Worm (Caenorhabditis elegans) whole organism, mixed stage, embryonic: ENCODE results near the gene K02E7.7.

Experiments used
- M03D4.4 ChIP-seq: sonication (generic microtip); optimal IDR thresholded peaks from 2 replicates; lab custom pipeline; 2017; ENCODE audit warnings: mild to moderate bottlenecking, missing genetic modification characterization, missing compliant biosample characterization
- cnd-1 ChIP-seq: fragments of 200-800 bp; sonication (Bioruptor generic); optimal IDR thresholded peaks from 2 replicates; lab custom pipeline; 2018; ENCODE audit warnings: mild to moderate bottlenecking, missing genetic modification characterization, missing compliant biosample characterization
- elt-1 ChIP-seq: sonication (generic microtip); optimal IDR thresholded peaks from 2 replicates; lab custom pipeline; 2017; ENCODE audit warnings: missing genetic modification characterization, mild to moderate bottlenecking, missing compliant biosample characterization, antibody characterized with exemption, moderate library complexity, borderline replicate concordance; ENCODE audit not compliant: insufficient read depth
- elt-3 ChIP-seq: fragments of 150-350 bp; optimal IDR thresholded peaks from 2 replicates; lab custom pipeline; 2014; ENCODE audit warnings: missing biosample characterization, missing genetic modification characterization
- lin-13 ChIP-seq: fragments of 150-350 bp; optimal IDR thresholded peaks from 2 replicates; lab custom pipeline; 2014; ENCODE audit warnings: missing biosample characterization, missing genetic modification characterization
- lsy-2 ChIP-seq: fragments of 150-350 bp; optimal IDR thresholded peaks from 2 replicates; lab custom pipeline; 2014; ENCODE audit warnings: missing biosample characterization, missing genetic modification characterization
- mep-1 ChIP-seq: fragments of 150-350 bp; optimal IDR thresholded peaks from 2 replicates; lab custom pipeline; 2017; ENCODE audit warnings: missing biosample characterization, missing genetic modification reagents, missing genetic modification characterization, inconsistent platforms
- nhr-12 ChIP-seq: fragments of 150-350 bp; optimal IDR thresholded peaks from 2 replicates; lab custom pipeline; 2014; ENCODE audit warnings: missing biosample characterization, missing genetic modification characterization
- nhr-237 ChIP-seq: fragments of 150-350 bp; optimal IDR thresholded peaks from 2 replicates; lab custom pipeline; 2014; ENCODE audit warnings: missing biosample characterization, missing genetic modification characterization
- snpc-4 ChIP-seq: fragments of 150-350 bp; optimal IDR thresholded peaks from 2 replicates; lab custom pipeline; 2014; ENCODE audit warnings: missing biosample characterization, missing genetic modification characterization
- unc-39 ChIP-seq: fragments of 150-350 bp; optimal IDR thresholded peaks from 2 replicates; lab custom pipeline; 2014; ENCODE audit warnings: missing biosample characterization, missing genetic modification characterization
- unc-62 ChIP-seq: fragments of 150-350 bp; optimal IDR thresholded peaks from 2 replicates; lab custom pipeline; 2014; ENCODE audit warnings: missing biosample characterization, missing genetic modification reagents, missing genetic modification characterization
- zip-8 ChIP-seq: fragments of 150-350 bp; optimal IDR thresholded peaks from 2 replicates; lab custom pipeline; 2014; ENCODE audit warnings: missing biosample characterization, missing genetic modification characterization
- ztf-11 ChIP-seq: fragments of 150-350 bp; optimal IDR thresholded peaks from 2 replicates; lab custom pipeline; 2014; ENCODE audit warnings: missing biosample characterization, missing genetic modification characterization

DNA sequence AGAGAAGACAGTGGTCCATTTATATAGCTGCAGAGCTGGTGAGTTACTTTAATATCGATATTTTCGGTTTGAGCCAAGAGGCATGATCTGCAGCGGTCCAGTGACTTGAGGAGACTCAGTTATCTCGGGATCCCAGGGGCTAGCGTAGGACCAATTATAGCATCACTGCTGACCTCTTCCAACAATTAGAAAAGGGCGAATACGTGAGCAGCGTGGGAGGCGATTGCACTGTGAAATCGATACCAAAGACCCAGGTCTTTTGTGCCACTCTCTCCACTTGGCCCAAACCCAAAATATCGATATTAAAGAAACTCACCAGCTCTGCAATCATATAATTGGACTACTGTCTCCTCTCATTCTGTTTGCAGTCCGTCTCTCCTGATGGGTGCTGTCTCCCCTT is 5.0 kb upstream of the K02E7.7 start, which contains the start of gene fbxb-40:
- TF ChIP-seq cnd-1 (tag; lab: Kevin White, UChicago) = no peak
- no peak for TF ChIP-seq nhr-237 (tag; lab: Kevin White, UChicago)
- no peak for TF ChIP-seq lsy-2 (tag; lab: Kevin White, UChicago)
- no peak for TF ChIP-seq nhr-12 (tag; lab: Kevin White, UChicago)
- no peak for TF ChIP-seq elt-1 (tag; lab: Kevin White, UChicago)
- TF ChIP-seq snpc-4 (tag; lab: Kevin White, UChicago) = no peak
- TF ChIP-seq ztf-11 (tag; lab: Kevin White, UChicago) = no peak
- no peak for TF ChIP-seq unc-39 (tag; lab: Kevin White, UChicago)
- TF ChIP-seq unc-62 (GFP tag; lab: Kevin White, UChicago) = no peak
- no peak for TF ChIP-seq elt-3 (tag; lab: Kevin White, UChicago)
- no peak for TF ChIP-seq mep-1
- no peak for TF ChIP-seq M03D4.4 (tag; lab: Kevin White, UChicago)
- TF ChIP-seq zip-8 (tag; lab: Kevin White, UChicago) = no peak
- no peak for TF ChIP-seq lin-13
